Worm (Caenorhabditis elegans): ENCODE results near the gene Y119D3B.12.

Y119D3B.12 gene

DNA sequence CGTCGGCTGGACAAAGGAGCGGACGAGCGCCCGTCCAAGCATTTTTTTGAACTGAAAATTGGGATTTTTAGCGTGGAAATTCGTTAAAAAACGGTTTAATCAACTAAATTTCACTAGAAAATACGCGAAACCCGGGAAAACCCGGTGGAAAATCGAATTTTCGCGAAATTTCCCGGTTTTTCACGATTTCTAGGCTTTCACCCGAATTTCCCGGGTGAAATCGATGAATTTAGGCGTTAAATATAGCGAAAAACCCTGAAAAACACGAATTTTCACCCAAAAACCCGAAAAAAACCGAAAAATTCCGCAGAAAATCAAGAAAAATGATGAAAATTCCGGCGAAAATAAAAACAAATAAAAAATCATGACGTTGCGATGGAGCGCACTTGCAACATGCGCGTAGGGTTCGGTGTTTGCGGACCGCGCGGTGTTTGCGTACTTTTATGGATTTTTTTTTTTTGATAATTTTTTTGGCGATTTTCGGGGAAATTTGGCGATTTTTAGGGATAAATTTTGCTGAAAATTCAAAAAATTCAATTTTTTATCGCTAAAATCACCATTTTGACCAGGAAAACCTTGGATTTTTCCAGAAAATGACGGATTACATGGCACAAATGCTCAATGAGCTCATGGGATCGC lies at the start of gene Y119D3B.12, which contains the start of gene mrpl-45:
Y119D3B.12 (plus strand) TSS at position 589 of the 639 bp plus-strand sequence.
mrpl-45 (minus strand) TSS at position 51 of the 639 bp plus-strand sequence.
- TF ChIP-seq ref-1 (GFP tag; conservative IDR thresholded peaks at IDR 0.05) (no peak), tab-1 (GFP tag; IDR thresholded peaks at IDR 0.05) (no peak), T22C8.4 (GFP tag; IDR thresholded peaks at IDR 0.05) (peak; percentile 37; the same call in 1 of the 2 replicates), flt-1 (GFP tag; IDR thresholded peaks at IDR 0.05) (0 out of 2 replicates have a peak, but pooled peaks have one; percentile 59), cog-1 (tag; optimal IDR thresholded peaks at IDR 0.05) (peak; percentile 63), med-1 (GFP tag; optimal IDR thresholded peaks at IDR 0.05; ENCODE audit: insufficient read depth) (no peak), ztf-29 (GFP tag; IDR thresholded peaks at IDR 0.05) (no peak), klf-2 (GFP tag; conservative IDR thresholded peaks at IDR 0.05) (no peak), ztf-23 (GFP tag; IDR thresholded peaks at IDR 0.05) (peak; percentile 67; the same call in 1 of the 2 replicates)

DNA sequence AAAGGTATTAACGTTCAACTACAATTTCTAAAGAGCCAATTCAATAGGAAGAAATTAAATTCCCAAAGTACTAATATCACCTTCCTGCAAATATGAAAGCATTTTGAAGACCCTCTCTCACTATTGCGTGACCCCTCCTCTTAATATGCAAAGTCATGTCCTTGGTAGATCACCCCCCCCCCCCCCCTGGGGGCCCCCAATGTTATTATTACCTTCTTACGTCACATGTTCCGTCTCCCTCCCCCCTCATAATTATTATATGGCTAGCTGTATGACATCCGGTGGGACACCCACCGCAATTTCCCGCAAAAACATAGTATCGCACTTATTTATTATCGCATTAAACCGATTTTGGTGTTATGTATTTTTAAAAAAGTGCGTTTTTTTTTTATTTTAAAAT lies 40.4 kb upstream of the Y119D3B.12 start:
- TF ChIP-seq flt-1 (GFP tag; IDR thresholded peaks at IDR 0.05) (no peak), ztf-29 (GFP tag; IDR thresholded peaks at IDR 0.05) (no peak), med-1 (GFP tag; optimal IDR thresholded peaks at IDR 0.05; ENCODE audit: insufficient read depth) (no peak), klf-2 (GFP tag; conservative IDR thresholded peaks at IDR 0.05) (no peak), ztf-23 (GFP tag; IDR thresholded peaks at IDR 0.05) (no peak), cog-1 (tag; optimal IDR thresholded peaks at IDR 0.05) (no peak), tab-1 (GFP tag; IDR thresholded peaks at IDR 0.05) (no peak), T22C8.4 (GFP tag; IDR thresholded peaks at IDR 0.05) (no peak), ref-1 (GFP tag; conservative IDR thresholded peaks at IDR 0.05) (no peak)

DNA sequence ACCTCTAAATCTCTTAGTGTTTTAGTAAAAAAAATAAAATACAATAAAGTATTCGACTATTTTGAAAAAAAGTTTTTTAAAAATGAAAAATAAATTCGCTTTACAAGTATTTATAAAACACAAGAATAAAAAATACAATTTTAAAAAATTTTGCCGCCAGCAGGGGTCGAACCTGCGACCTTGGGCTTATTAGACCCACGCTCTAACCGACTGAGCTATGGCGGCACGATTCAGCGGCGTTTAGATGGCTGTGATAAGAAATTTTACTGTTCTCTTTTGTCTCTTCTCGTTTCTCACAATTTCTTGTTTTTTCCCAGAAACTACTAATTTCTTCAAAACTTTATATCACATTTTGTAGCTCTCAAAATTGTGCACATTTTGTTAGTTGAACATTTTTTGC lies 39.1 kb upstream of the Y119D3B.12 start:
- no peak for TF ChIP-seq T22C8.4 (GFP tag; IDR thresholded peaks at IDR 0.05)
- no peak for TF ChIP-seq ztf-23 (GFP tag; IDR thresholded peaks at IDR 0.05)
- no peak for TF ChIP-seq flt-1 (GFP tag; IDR thresholded peaks at IDR 0.05)
- TF ChIP-seq ztf-29 (GFP tag; IDR thresholded peaks at IDR 0.05): no peak
- TF ChIP-seq tab-1 (GFP tag; IDR thresholded peaks at IDR 0.05): no peak
- TF ChIP-seq cog-1 (tag; optimal IDR thresholded peaks at IDR 0.05): no peak
- no peak for TF ChIP-seq med-1 (GFP tag; optimal IDR thresholded peaks at IDR 0.05; ENCODE audit: insufficient read depth)
- no peak for TF ChIP-seq ref-1 (GFP tag; conservative IDR thresholded peaks at IDR 0.05)
- TF ChIP-seq klf-2 (GFP tag; conservative IDR thresholded peaks at IDR 0.05): no peak

DNA sequence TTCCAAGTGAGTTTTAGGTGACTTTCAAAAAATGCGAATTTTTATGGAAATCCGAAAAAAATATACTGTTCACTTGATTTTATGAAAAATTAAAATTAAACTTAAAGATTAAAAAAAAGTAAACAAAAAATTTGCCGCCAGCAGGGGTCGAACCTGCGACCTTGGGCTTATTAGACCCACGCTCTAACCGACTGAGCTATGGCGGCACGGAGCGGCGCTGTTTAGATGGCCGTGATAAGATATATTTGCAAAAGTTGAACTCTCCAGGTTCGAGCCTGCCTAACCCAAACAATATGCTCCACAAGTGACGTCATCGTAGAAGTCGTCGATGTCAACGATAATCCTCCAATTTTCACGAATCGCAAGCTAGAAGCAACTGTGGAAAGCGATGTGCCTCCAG lies 37.7 kb upstream of the Y119D3B.12 start:
- no peak for TF ChIP-seq flt-1 (GFP tag; IDR thresholded peaks at IDR 0.05)
- TF ChIP-seq klf-2 (GFP tag; conservative IDR thresholded peaks at IDR 0.05): no peak
- no peak for TF ChIP-seq ztf-29 (GFP tag; IDR thresholded peaks at IDR 0.05)
- TF ChIP-seq cog-1 (tag; optimal IDR thresholded peaks at IDR 0.05): no peak
- TF ChIP-seq ztf-23 (GFP tag; IDR thresholded peaks at IDR 0.05): no peak
- no peak for TF ChIP-seq T22C8.4 (GFP tag; IDR thresholded peaks at IDR 0.05)
- TF ChIP-seq ref-1 (GFP tag; conservative IDR thresholded peaks at IDR 0.05): no peak
- TF ChIP-seq med-1 (GFP tag; optimal IDR thresholded peaks at IDR 0.05; ENCODE audit: insufficient read depth): no peak
- TF ChIP-seq tab-1 (GFP tag; IDR thresholded peaks at IDR 0.05): no peak

DNA sequence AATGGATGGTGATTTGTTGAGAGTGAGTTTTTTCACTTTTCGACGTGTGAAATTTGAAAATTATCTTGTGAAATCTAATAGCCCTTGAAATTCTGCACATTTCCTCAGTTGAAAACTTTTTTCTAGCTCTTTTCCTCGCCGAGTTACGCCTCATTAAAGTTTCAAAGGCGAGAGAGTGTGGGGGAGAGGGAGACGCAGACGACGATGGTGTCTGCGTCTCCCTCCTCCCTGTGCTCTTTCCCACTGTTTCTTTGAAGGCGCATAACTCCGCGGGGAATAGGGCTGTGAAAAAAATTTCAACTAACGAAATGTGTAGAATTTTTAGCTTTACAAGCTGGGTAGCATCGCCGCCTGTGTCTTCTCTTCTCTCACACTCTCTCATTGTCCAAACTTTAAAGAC lies 36.0 kb upstream of the Y119D3B.12 start:
- TF ChIP-seq ztf-29 (GFP tag; IDR thresholded peaks at IDR 0.05): no peak
- no peak for TF ChIP-seq ref-1 (GFP tag; conservative IDR thresholded peaks at IDR 0.05)
- TF ChIP-seq flt-1 (GFP tag; IDR thresholded peaks at IDR 0.05): no peak
- TF ChIP-seq tab-1 (GFP tag; IDR thresholded peaks at IDR 0.05): no peak
- no peak for TF ChIP-seq cog-1 (tag; optimal IDR thresholded peaks at IDR 0.05)
- no peak for TF ChIP-seq T22C8.4 (GFP tag; IDR thresholded peaks at IDR 0.05)
- no peak for TF ChIP-seq ztf-23 (GFP tag; IDR thresholded peaks at IDR 0.05)
- no peak for TF ChIP-seq med-1 (GFP tag; optimal IDR thresholded peaks at IDR 0.05; ENCODE audit: insufficient read depth)
- no peak for TF ChIP-seq klf-2 (GFP tag; conservative IDR thresholded peaks at IDR 0.05)

DNA sequence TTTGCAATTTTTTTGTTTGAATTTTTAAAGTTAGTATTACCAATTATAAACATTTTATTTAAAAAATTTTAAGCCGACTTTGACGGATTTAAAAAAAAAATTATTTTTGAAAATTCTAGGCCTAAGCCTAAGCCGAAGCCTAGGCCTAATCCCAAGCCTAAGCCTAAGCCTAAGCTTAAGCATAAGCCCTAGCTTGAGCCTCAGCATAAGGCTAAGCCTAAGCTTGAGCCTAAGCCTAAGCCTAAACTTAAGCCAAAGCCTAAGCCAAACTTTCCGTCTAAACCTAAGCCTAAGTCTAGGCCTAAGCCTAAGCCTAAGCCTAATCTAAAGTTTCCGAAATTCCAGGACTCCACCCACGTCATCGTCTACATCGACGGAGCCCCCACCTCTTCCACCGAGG lies 32.7 kb upstream of the Y119D3B.12 start:
- TF ChIP-seq ztf-23 (GFP tag; IDR thresholded peaks at IDR 0.05) (no peak), flt-1 (GFP tag; IDR thresholded peaks at IDR 0.05) (no peak), klf-2 (GFP tag; conservative IDR thresholded peaks at IDR 0.05) (no peak), tab-1 (GFP tag; IDR thresholded peaks at IDR 0.05) (no peak), med-1 (GFP tag; optimal IDR thresholded peaks at IDR 0.05; ENCODE audit: insufficient read depth) (no peak), T22C8.4 (GFP tag; IDR thresholded peaks at IDR 0.05) (no peak), cog-1 (tag; optimal IDR thresholded peaks at IDR 0.05) (no peak), ztf-29 (GFP tag; IDR thresholded peaks at IDR 0.05) (no peak; the same call in 1 of the 2 replicates), ref-1 (GFP tag; conservative IDR thresholded peaks at IDR 0.05) (no peak)

DNA sequence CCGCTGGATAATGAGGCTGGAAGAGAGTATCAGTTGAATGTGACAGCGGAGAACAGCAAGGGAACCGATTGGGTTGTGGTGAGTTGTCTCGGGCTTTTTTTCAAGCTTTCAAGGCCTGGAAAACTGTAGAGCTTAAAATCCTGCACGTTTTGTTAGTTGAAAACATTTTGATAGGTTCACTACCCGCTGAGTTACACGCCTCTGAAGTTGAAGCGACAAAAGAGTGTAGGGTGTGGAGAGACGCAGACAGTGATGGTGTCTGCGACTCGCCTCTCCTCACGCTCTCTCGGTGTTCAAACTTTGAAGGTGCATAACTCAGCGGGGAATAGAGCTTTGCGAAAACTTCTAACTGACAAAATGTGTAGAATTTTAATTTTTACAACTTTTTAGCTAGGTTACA lies 29.0 kb upstream of the Y119D3B.12 start:
- no peak for TF ChIP-seq cog-1 (tag; optimal IDR thresholded peaks at IDR 0.05)
- TF ChIP-seq ztf-29 (GFP tag; IDR thresholded peaks at IDR 0.05): no peak
- TF ChIP-seq klf-2 (GFP tag; conservative IDR thresholded peaks at IDR 0.05): no peak
- TF ChIP-seq ztf-23 (GFP tag; IDR thresholded peaks at IDR 0.05): no peak
- TF ChIP-seq T22C8.4 (GFP tag; IDR thresholded peaks at IDR 0.05): no peak
- TF ChIP-seq ref-1 (GFP tag; conservative IDR thresholded peaks at IDR 0.05): no peak
- TF ChIP-seq tab-1 (GFP tag; IDR thresholded peaks at IDR 0.05): no peak
- TF ChIP-seq med-1 (GFP tag; optimal IDR thresholded peaks at IDR 0.05; ENCODE audit: insufficient read depth): no peak
- TF ChIP-seq flt-1 (GFP tag; IDR thresholded peaks at IDR 0.05): no peak

DNA sequence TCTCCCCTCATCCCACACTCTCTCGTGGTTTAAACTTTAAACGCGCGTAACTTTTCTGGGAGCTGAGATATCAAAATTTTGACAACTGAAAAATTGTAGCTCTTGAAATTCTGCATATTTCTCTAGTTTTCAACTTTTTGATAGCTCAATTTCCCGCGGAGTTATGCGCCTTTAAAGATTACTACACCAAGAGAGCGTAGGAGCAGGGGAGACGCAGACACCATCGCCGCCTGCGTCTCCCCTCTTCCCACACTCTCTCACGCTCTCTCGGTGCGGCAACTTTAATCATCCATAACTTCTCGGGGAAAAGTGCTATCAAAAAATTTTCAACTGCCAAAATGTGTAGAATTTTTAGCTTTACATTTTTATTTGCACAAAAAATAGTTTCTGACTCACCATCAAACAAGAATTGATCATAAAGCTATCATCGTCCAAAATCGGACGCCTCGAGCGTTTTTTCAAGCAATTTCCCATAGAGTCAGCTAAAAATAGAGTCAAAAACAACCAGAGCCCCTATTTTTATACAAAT lies 26.2 kb upstream of the Y119D3B.12 start, which contains the start of gene eak-3:
eak-3 (minus strand) TSS at position 479 of the 529 bp plus-strand sequence.
- TF ChIP-seq ref-1 (GFP tag; conservative IDR thresholded peaks at IDR 0.05): no peak

DNA sequence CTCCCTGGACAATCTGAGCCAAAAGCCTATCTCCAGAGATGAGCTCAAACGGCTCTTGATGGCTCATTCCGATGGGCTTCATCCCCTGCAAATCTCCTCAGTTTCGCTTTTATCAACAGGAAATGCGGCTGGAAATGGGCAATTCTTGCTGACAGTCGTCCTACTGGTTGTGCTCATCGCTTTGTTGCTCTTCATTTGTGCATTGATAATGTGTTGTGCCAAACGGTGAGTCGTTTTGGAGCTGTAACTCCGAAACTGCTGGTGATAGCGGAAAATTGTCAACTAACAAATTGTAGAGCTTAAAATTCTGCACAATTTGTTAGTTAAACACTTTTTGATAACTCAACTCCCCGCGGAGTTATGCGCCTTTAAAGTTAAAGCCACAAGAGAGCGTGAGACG lies 23.3 kb upstream of the Y119D3B.12 start:
- TF ChIP-seq tab-1 (GFP tag; IDR thresholded peaks at IDR 0.05) (no peak), ztf-23 (GFP tag; IDR thresholded peaks at IDR 0.05) (no peak), ztf-29 (GFP tag; IDR thresholded peaks at IDR 0.05) (no peak), med-1 (GFP tag; optimal IDR thresholded peaks at IDR 0.05; ENCODE audit: insufficient read depth) (no peak), T22C8.4 (GFP tag; IDR thresholded peaks at IDR 0.05) (no peak)

Measured in whole organism, midembryonic.